Worm (Caenorhabditis elegans): Measurements from ENCODE around the gene F17C8.7.

ce11 chrIII:4754001-4754561, 18.5 kb downstream of the F17C8.7 start, which contains the start of the genes rps-0 and rbg-3:
- TF ChIP-seq ztf-29 (GFP tag; IDR thresholded peaks at IDR 0.05) (0 out of 2 replicates have a peak, but pooled peaks have one; percentile 21), flt-1 (GFP tag; IDR thresholded peaks at IDR 0.05) (no peak), med-1 (GFP tag; optimal IDR thresholded peaks at IDR 0.05; ENCODE audit: insufficient read depth) (no peak), ztf-23 (GFP tag; IDR thresholded peaks at IDR 0.05) (peak; percentile 71; the same call in 1 of the 2 replicates), klf-2 (GFP tag; conservative IDR thresholded peaks at IDR 0.05) (no peak)

Measured in whole organism, midembryonic.